Worm (Caenorhabditis elegans): ENCODE data around the gene mpz-4.

mpz-4 gene

ce11 chrIV:4827219-4827618 is at the start of gene mpz-4:
Gene mpz-4 (minus strand): TSS chrIV:4827319.
- TF ChIP-seq nhr-19 (GFP tag; conservative IDR thresholded peaks at IDR 0.05) (no peak), aly-2 (tag; optimal IDR thresholded peaks at IDR 0.05) (no peak), fkh-10 (GFP tag; optimal IDR thresholded peaks at IDR 0.05) (no peak), egl-13 (tag; optimal IDR thresholded peaks at IDR 0.05) (no peak), lin-13 (GFP tag; optimal IDR thresholded peaks at IDR 0.05) (no peak), mdl-1 (tag; optimal IDR thresholded peaks at IDR 0.05) (no peak), nhr-237 (tag; optimal IDR thresholded peaks at IDR 0.05) (no peak), fkh-8 (tag; optimal IDR thresholded peaks at IDR 0.05) (no peak), elt-3 (tag; optimal IDR thresholded peaks at IDR 0.05) (no peak), tbx-2 (tag; optimal IDR thresholded peaks at IDR 0.05) (no peak), nhr-76 (tag; optimal IDR thresholded peaks at IDR 0.05) (no peak), pag-3 (tag; optimal IDR thresholded peaks at IDR 0.05; ENCODE audit: borderline replicate concordance, insufficient read depth) (no peak), efl-1 (optimal IDR thresholded peaks at IDR 0.05) (no peak), efl-1 (GFP tag; optimal IDR thresholded peaks at IDR 0.05 in 1 of 2) (no peak), Y116A8C.19 (tag; optimal IDR thresholded peaks at IDR 0.05; ENCODE audit: borderline replicate concordance) (no peak), unc-62 (GFP tag; optimal IDR thresholded peaks at IDR 0.05) (no peak), vab-15 (tag; optimal IDR thresholded peaks at IDR 0.05) (no peak), nhr-71 (tag; optimal IDR thresholded peaks at IDR 0.05) (no peak), elt-2 (tag; optimal IDR thresholded peaks at IDR 0.05) (no peak), hlh-17 (GFP tag; optimal IDR thresholded peaks at IDR 0.05; ENCODE audit: borderline replicate concordance) (no peak)

- TF ChIP-seq fkh-8 (tag; optimal IDR thresholded peaks at IDR 0.05) = no peak
- no peak for TF ChIP-seq nhr-77 (tag; optimal IDR thresholded peaks at IDR 0.05)
- no peak for TF ChIP-seq hlh-4 (tag; optimal IDR thresholded peaks at IDR 0.05)
- no peak for TF ChIP-seq mdl-1 (tag; optimal IDR thresholded peaks at IDR 0.05)
- no peak for TF ChIP-seq lin-14 (GFP tag; optimal IDR thresholded peaks at IDR 0.05)
- TF ChIP-seq isw-1 (GFP tag; IDR thresholded peaks at IDR 0.05) = no peak
- TF ChIP-seq ztf-11 (tag; optimal IDR thresholded peaks at IDR 0.05) = no peak
Measured at ce11 chrIV:4874603-4875002, 47.5 kb upstream of the mpz-4 start, which contains the start of gene str-174. Gene str-174 (minus strand): TSS chrIV:4874703.

ce11 chrIV:4870546-4870945 is 43.4 kb upstream of the mpz-4 start, which contains the start of gene str-175:
Gene str-175 (minus strand): TSS chrIV:4870646.
- TF ChIP-seq irx-1 (tag; optimal IDR thresholded peaks at IDR 0.05) (no peak), sptf-1 (tag; optimal IDR thresholded peaks at IDR 0.05) (no peak), nhr-47 (tag; optimal IDR thresholded peaks at IDR 0.05) (no peak), sup-37 (GFP tag; optimal IDR thresholded peaks at IDR 0.05) (no peak), nhr-85 (tag) (no peak), ceh-82 (tag; optimal IDR thresholded peaks at IDR 0.05) (no peak), lin-39 (tag; optimal IDR thresholded peaks at IDR 0.05) (no peak), hlh-4 (tag; optimal IDR thresholded peaks at IDR 0.05) (no peak), ets-5 (GFP tag; IDR thresholded peaks at IDR 0.05) (no peak), mep-1 (tag; optimal IDR thresholded peaks at IDR 0.05) (no peak), pax-3 (tag; optimal IDR thresholded peaks at IDR 0.05) (no peak), grh-1 (GFP tag; IDR thresholded peaks at IDR 0.05) (no peak), snu-23 (GFP tag; optimal IDR thresholded peaks at IDR 0.05) (no peak), blmp-1 (tag; optimal IDR thresholded peaks at IDR 0.05) (no peak), xbp-1 (tag; optimal IDR thresholded peaks at IDR 0.05) (no peak), ceh-88 (GFP tag; IDR thresholded peaks at IDR 0.05) (no peak), zag-1 (tag; optimal IDR thresholded peaks at IDR 0.05) (no peak), ama-1 (optimal IDR thresholded peaks at IDR 0.05) (no peak), lsy-2 (tag; optimal IDR thresholded peaks at IDR 0.05) (no peak), F16B12.6 (tag; optimal IDR thresholded peaks at IDR 0.05) (no peak)

Data from whole organism, L1 larva.